Fruit fly (Drosophila melanogaster): ENCODE data around the gene CG42729.

DNA sequence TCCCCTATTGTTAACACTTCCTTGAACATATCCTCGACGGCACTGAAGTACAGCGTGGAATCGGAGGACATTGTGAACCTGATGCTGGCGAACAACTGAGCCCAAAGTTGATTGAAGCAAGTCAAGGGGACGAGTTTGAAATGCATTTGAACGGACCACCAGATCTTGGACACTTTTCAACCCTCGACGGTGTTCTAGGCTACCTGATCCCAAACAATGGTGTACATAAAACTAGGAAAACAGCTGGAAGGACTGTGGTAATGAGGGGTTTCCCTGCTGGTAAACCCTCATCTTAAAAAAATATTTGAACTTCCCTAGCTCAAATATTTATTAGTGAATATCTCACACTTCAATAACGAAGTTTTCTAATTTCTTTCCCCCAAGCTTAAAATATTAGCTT is 10.4 kb downstream of the CG42729 start, which contains the start of gene CG13454:
- TF ChIP-seq CG13204 (GFP tag; optimal IDR thresholded peaks at IDR 0.05) (no peak), CG8301 (tag; optimal IDR thresholded peaks at IDR 0.05) (no peak), CG4496 (GFP tag; IDR thresholded peaks at IDR 0.05) (no peak)

All from whole organism, pupa.